Worm (Caenorhabditis elegans) whole organism, L1 larva: Measurements from ENCODE around the gene syx-16.

ENCODE experiments used
- C04F5.9 ChIP-seq: sonication (generic microtip); optimal IDR thresholded peaks from 2 replicates; lab custom pipeline; 2016; ENCODE audit warnings: missing genetic modification characterization, missing compliant biosample characterization
- F16B12.6 ChIP-seq: fragments of 150-350 bp; optimal IDR thresholded peaks from 2 replicates; lab custom pipeline; 2014; ENCODE audit warnings: missing biosample characterization, missing genetic modification characterization
- ama-1 ChIP-seq: fragments of 150-350 bp; optimal IDR thresholded peaks from 2 replicates; lab custom pipeline; 2014
- egl-27 ChIP-seq, 2 experiments: fragments of 150-350 bp in 1 of 2; sonication (generic microtip); optimal IDR thresholded peaks; 3 replicates each; lab custom pipeline; 2017 to 2018; ENCODE audit warnings: missing biosample characterization in 2 of 2, missing genetic modification characterization in 2 of 2, missing genetic modification reagents in 2 of 2
- elt-3 ChIP-seq, 6 experiments: fragments of 150-350 bp in 1 of 6; sonication (generic microtip); optimal IDR thresholded peaks; 2 replicates each; lab custom pipeline; 2017 to 2018; ENCODE audit warnings: missing biosample characterization in 6 of 6, missing genetic modification characterization in 6 of 6, inconsistent platforms in 1 of 6
- fkh-10 ChIP-seq: sonication (generic microtip); optimal IDR thresholded peaks from 2 replicates; lab custom pipeline; 2017; ENCODE audit warnings: missing biosample characterization, missing genetic modification reagents, missing genetic modification characterization
- fos-1 ChIP-seq: fragments of 150-350 bp; optimal IDR thresholded peaks from 2 replicates; lab custom pipeline; 2014; ENCODE audit warnings: missing biosample characterization, missing genetic modification characterization
- jun-1 ChIP-seq: fragments of 150-350 bp; optimal IDR thresholded peaks from 2 replicates; lab custom pipeline; 2014; ENCODE audit warnings: missing biosample characterization, missing genetic modification reagents, missing genetic modification characterization
- nhr-11 ChIP-seq: fragments of 150-350 bp; optimal IDR thresholded peaks from 2 replicates; lab custom pipeline; 2014; ENCODE audit warnings: missing biosample characterization, missing genetic modification characterization
- rnt-1 ChIP-seq: sonication (generic microtip); optimal IDR thresholded peaks from 2 replicates; lab custom pipeline; 2016; ENCODE audit warnings: mild to moderate bottlenecking, missing genetic modification characterization, moderate library complexity, missing compliant biosample characterization
- unc-62 ChIP-seq: fragments of 150-350 bp; optimal IDR thresholded peaks from 2 replicates; lab custom pipeline; 2014; ENCODE audit warnings: missing biosample characterization, missing genetic modification reagents, missing genetic modification characterization

ce11 chrIII:5208992-5209391, at the start of gene syx-16:
- TF ChIP-seq nhr-11 (no peak), egl-27 (tag; optimal IDR thresholded peaks at IDR 0.05; lab: Kevin White, UChicago) (no peak), jun-1 (tag; lab: Kevin White, UChicago) (no peak), fos-1 (tag; lab: Kevin White, UChicago) (no peak), rnt-1 (no peak), elt-3 (tag; optimal IDR thresholded peaks at IDR 0.05; lab: Kevin White, UChicago) (no peak), ama-1 (no peak), unc-62 (no peak), F16B12.6 (tag; lab: Kevin White, UChicago) (no peak), C04F5.9 (tag; lab: Kevin White, UChicago) (no peak), fkh-10 (no peak)
